Worm (Caenorhabditis elegans): ENCODE measurements around the gene elf-1.

DNA sequence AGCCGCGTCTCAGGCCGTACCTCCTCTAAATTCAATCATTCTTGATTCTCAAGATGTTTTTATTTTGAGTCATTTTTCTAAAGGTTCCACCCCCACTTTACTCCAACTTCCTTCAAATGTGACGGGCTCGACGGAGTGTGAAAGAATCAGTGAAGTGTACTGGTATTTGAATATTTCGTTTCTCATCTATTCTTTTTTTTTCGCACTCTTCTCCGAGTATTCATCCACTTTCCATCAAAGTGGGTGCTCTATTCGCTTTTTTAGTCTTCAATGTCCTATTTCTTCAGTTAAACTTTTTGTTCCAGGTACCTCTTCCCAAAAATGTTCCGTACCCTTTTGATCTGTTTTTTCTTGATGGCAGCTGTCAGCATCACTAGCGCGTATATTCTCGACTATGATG lies 72.5 kb downstream of the elf-1 start, which contains the start of gene nlp-52:
- TF ChIP-seq F13H6.1 (tag; optimal IDR thresholded peaks at IDR 0.05) (no peak), K09A11.1 (tag; optimal IDR thresholded peaks at IDR 0.05; ENCODE audit: insufficient read depth) (no peak), lin-11 (tag; optimal IDR thresholded peaks at IDR 0.05) (no peak), mec-3 (tag; optimal IDR thresholded peaks at IDR 0.05; ENCODE audit: borderline replicate concordance) (no peak), nfya-1 (tag; optimal IDR thresholded peaks at IDR 0.05) (no peak), rnt-1 (tag; optimal IDR thresholded peaks at IDR 0.05) (no peak), ama-1 (optimal IDR thresholded peaks at IDR 0.05) (no peak), pha-2 (tag; optimal IDR thresholded peaks at IDR 0.05) (no peak), pqm-1 (tag; optimal IDR thresholded peaks at IDR 0.05) (no peak), pha-4 (tag; optimal IDR thresholded peaks at IDR 0.05) (no peak), elt-2 (tag; optimal IDR thresholded peaks at IDR 0.05) (no peak), unc-86 (tag; optimal IDR thresholded peaks at IDR 0.05) (no peak), gmeb-2 (tag; optimal IDR thresholded peaks at IDR 0.05) (no peak), ref-2 (tag; optimal IDR thresholded peaks at IDR 0.05) (no peak)

Data from whole organism, late embryonic.